Fruit fly (Drosophila melanogaster): ENCODE measurements around the gene Calx.
A peak's percentile ranks its signal among the peaks of the same experiment; 100 is the strongest.

The Calx gene

dm6 chr3R:20947991-20948407 lies 30.0 kb upstream of the Calx start (continued):
- no peak for TF ChIP-seq CG13287 (GFP tag; IDR thresholded peaks at IDR 0.05; ENCODE audit: partially characterized antibody)
- peak; percentile 30 for TF ChIP-seq Sox102F (GFP tag; optimal IDR thresholded peaks at IDR 0.05)
- peak; percentile 56 for TF ChIP-seq her (GFP tag; optimal IDR thresholded peaks at IDR 0.05)
- peak; percentile 31; the same call in 1 of the 2 replicates for TF ChIP-seq Nf-YA (GFP tag; IDR thresholded peaks at IDR 0.05)
- no peak for TF ChIP-seq Doc3 (GFP tag; IDR thresholded peaks at IDR 0.05; ENCODE audit: partially characterized antibody)
- no peak for TF ChIP-seq CG17802 (tag; optimal IDR thresholded peaks at IDR 0.05)
- TF ChIP-seq CrebB (tag; optimal IDR thresholded peaks at IDR 0.05) = no peak
- TF ChIP-seq pan (optimal IDR thresholded peaks at IDR 0.05) = no peak
- peak in 1 of 2 experiments; percentile 33 for TF ChIP-seq pan (GFP tag; optimal IDR thresholded peaks at IDR 0.05 in 1 of 2, IDR thresholded peaks at IDR 0.05 in 1 of 2)
- TF ChIP-seq odd (GFP tag; optimal IDR thresholded peaks at IDR 0.05) = no peak
- peak; percentile 37 for TF ChIP-seq Dref (GFP tag; IDR thresholded peaks at IDR 0.05)
- no peak for TF ChIP-seq CG7357 (GFP tag; IDR thresholded peaks at IDR 0.05)
- peak; percentile 30 for TF ChIP-seq pho (GFP tag; optimal IDR thresholded peaks at IDR 0.05)
- TF ChIP-seq CkIIα-i1 (GFP tag; IDR thresholded peaks at IDR 0.05) = no peak
- TF ChIP-seq Max (GFP tag; optimal IDR thresholded peaks at IDR 0.05) = no peak
- peak; percentile 80 for TF ChIP-seq pita (GFP tag; optimal IDR thresholded peaks at IDR 0.05)
- TF ChIP-seq Lim3 (GFP tag; IDR thresholded peaks at IDR 0.05) = no peak
- no peak for TF ChIP-seq Poxn (GFP tag; IDR thresholded peaks at IDR 0.05)
- TF ChIP-seq otp (GFP tag; IDR thresholded peaks at IDR 0.05) = no peak; the same call in 2 of the 3 replicates
- no peak for TF ChIP-seq hth (optimal IDR thresholded peaks at IDR 0.05)
- TF ChIP-seq sob (GFP tag; IDR thresholded peaks at IDR 0.05) = peak; percentile 66
- TF ChIP-seq ac (GFP tag; optimal IDR thresholded peaks at IDR 0.05) = no peak
- TF ChIP-seq jumu (GFP tag; optimal IDR thresholded peaks at IDR 0.05) = peak; percentile 10
- TF ChIP-seq hbn (GFP tag; IDR thresholded peaks at IDR 0.05; ENCODE audit: partially characterized antibody) = no peak
- peak; percentile 41 for TF ChIP-seq CG9609 (GFP tag; optimal IDR thresholded peaks at IDR 0.05)
- TF ChIP-seq CG1832 (GFP tag; optimal IDR thresholded peaks at IDR 0.05) = no peak
- peak; percentile 26 for TF ChIP-seq bcd (GFP tag; optimal IDR thresholded peaks at IDR 0.05)
- TF ChIP-seq CG4328 (GFP tag; optimal IDR thresholded peaks at IDR 0.05) = no peak
- peak; percentile 71 for TF ChIP-seq CG42726 (GFP tag; IDR thresholded peaks at IDR 0.05; ENCODE audit: partially characterized antibody)
- no peak for TF ChIP-seq Atf-2 (GFP tag; optimal IDR thresholded peaks at IDR 0.05)
- TF ChIP-seq CG6854 (GFP tag; optimal IDR thresholded peaks at IDR 0.05) = no peak
- no peak for TF ChIP-seq CG3838 (GFP tag; optimal IDR thresholded peaks at IDR 0.05)
- TF ChIP-seq CG14710 (tag; optimal IDR thresholded peaks at IDR 0.05) = no peak
- TF ChIP-seq CG14014 (GFP tag; IDR thresholded peaks at IDR 0.05) = no peak
- peak; percentile 12 for TF ChIP-seq Fer3 (tag; optimal IDR thresholded peaks at IDR 0.05)
- no peak for TF ChIP-seq sc (optimal IDR thresholded peaks at IDR 0.05)
- no peak for TF ChIP-seq sc (GFP tag; optimal IDR thresholded peaks at IDR 0.05)
- no peak for TF ChIP-seq prd (optimal IDR thresholded peaks at IDR 0.05)
- TF ChIP-seq prd (GFP tag; IDR thresholded peaks at IDR 0.05) = peak; percentile 36; the same call in 1 of the 3 replicates
- TF ChIP-seq HLH54F (GFP tag; optimal IDR thresholded peaks at IDR 0.05) = no peak
- TF ChIP-seq Trl (optimal IDR thresholded peaks at IDR 0.05) = no peak
- TF ChIP-seq Trl (GFP tag; optimal IDR thresholded peaks at IDR 0.05) = peak; percentile 66
- peak; percentile 11 for TF ChIP-seq CG30403 (GFP tag; optimal IDR thresholded peaks at IDR 0.05)
- TF ChIP-seq ab (GFP tag; optimal IDR thresholded peaks at IDR 0.05) = no peak
- no peak for TF ChIP-seq MTF-1 (GFP tag; optimal IDR thresholded peaks at IDR 0.05; ENCODE audit: borderline replicate concordance)
- peak; percentile 80 for TF ChIP-seq CG32532 (GFP tag; IDR thresholded peaks at IDR 0.05)
- TF ChIP-seq CG14441 (GFP tag; IDR thresholded peaks at IDR 0.05) = peak; percentile 34; the same call in 1 of the 2 replicates
- TF ChIP-seq Sry-β (GFP tag; optimal IDR thresholded peaks at IDR 0.05) = no peak
- TF ChIP-seq zfh1 (GFP tag; IDR thresholded peaks at IDR 0.05) = peak; percentile 7; the same call in 1 of the 3 replicates
- TF ChIP-seq mld (GFP tag; IDR thresholded peaks at IDR 0.05; ENCODE audit: partially characterized antibody) = no peak
- peak; percentile 45 for TF ChIP-seq CG7987 (GFP tag; optimal IDR thresholded peaks at IDR 0.05)
- TF ChIP-seq CG12391 (tag; optimal IDR thresholded peaks at IDR 0.05) = no peak
